Fruit fly (Drosophila melanogaster) whole organism, embryonic: ENCODE results near the gene Spn38F.

Experiments
- Asciz ChIP-seq: fragments of 200-800 bp; sonication (Bioruptor generic); optimal IDR thresholded peaks from 2 replicates; lab custom pipeline; 2017; ENCODE audit warnings: missing biosample characterization, mild to moderate bottlenecking, missing genetic modification characterization, missing genetic modification reagents
- Bteb2 ChIP-seq: fragments of 200-800 bp; sonication (Bioruptor generic); optimal IDR thresholded peaks from 2 replicates; lab custom pipeline; 2016; ENCODE audit warnings: missing biosample characterization, missing genetic modification characterization
- CG11456 ChIP-seq: fragments of 200-800 bp; sonication (Bioruptor generic); IDR thresholded peaks from 3 replicates; pipeline ENCODE4 v1.3.6; 2022; ENCODE audit warnings: missing biosample characterization, missing genetic modification characterization
- CG12659 ChIP-seq: fragments of 200-800 bp; sonication (Bioruptor generic); optimal IDR thresholded peaks from 3 replicates; lab custom pipeline; 2017; ENCODE audit warnings: mild to moderate bottlenecking, missing biosample characterization, missing genetic modification reagents, missing genetic modification characterization
- CG12942 ChIP-seq: fragments of 200-800 bp; sonication (Bioruptor generic); optimal IDR thresholded peaks from 3 replicates; lab custom pipeline; 2016; ENCODE audit warnings: missing biosample characterization, missing genetic modification characterization
- CG17612 ChIP-seq: fragments of 200-800 bp; sonication (Bioruptor generic); IDR thresholded peaks from 2 replicates; pipeline ENCODE4 v1.3.6; 2022; ENCODE audit warnings: missing biosample characterization, missing genetic modification characterization
- CG17829 ChIP-seq: fragments of 200-800 bp; optimal IDR thresholded peaks from 2 replicates; lab custom pipeline; 2019; ENCODE audit warnings: missing biosample characterization, mild to moderate bottlenecking, missing genetic modification characterization, moderate library complexity
- CG2202 ChIP-seq: fragments of 200-800 bp; sonication (Bioruptor generic); optimal IDR thresholded peaks from 2 replicates; lab custom pipeline; 2018; ENCODE audit warnings: missing biosample characterization, mild to moderate bottlenecking, missing genetic modification characterization
- CG2712 ChIP-seq: fragments of 200-800 bp; optimal IDR thresholded peaks from 3 replicates; lab custom pipeline; 2019; ENCODE audit warnings: missing biosample characterization, mild to moderate bottlenecking, missing genetic modification characterization, moderate library complexity
- CG30020 ChIP-seq: fragments of 200-800 bp; optimal IDR thresholded peaks from 2 replicates; lab custom pipeline; 2019; ENCODE audit warnings: missing biosample characterization, mild to moderate bottlenecking, missing genetic modification characterization, moderate library complexity
- CG32532 ChIP-seq: fragments of 200-800 bp; sonication (Bioruptor generic); IDR thresholded peaks from 2 replicates; pipeline ENCODE4 v1.3.6; 2022; ENCODE audit warnings: missing biosample characterization, missing genetic modification characterization
- CG3726 ChIP-seq: fragments of 200-800 bp; sonication (Bioruptor generic); IDR thresholded peaks from 3 replicates; pipeline ENCODE4, ENCODE4 v1.3.6; 2022; ENCODE audit warnings: missing biosample characterization, missing genetic modification characterization
- CG3838 ChIP-seq: fragments of 200-800 bp; sonication (Bioruptor generic); optimal IDR thresholded peaks from 3 replicates; lab custom pipeline; 2016; ENCODE audit warnings: missing biosample characterization, missing genetic modification characterization
- CG43689 ChIP-seq: fragments of 200-800 bp; sonication (Bioruptor generic); IDR thresholded peaks from 2 replicates; pipeline ENCODE4 v1.3.6; 2022; ENCODE audit warnings: missing biosample characterization, missing genetic modification characterization
- CG4404 ChIP-seq: fragments of 200-800 bp; sonication (Bioruptor generic); IDR thresholded peaks from 2 replicates; pipeline ENCODE4 v1.3.6; 2022; ENCODE audit warnings: missing biosample characterization, missing genetic modification characterization
- CG5180 ChIP-seq: fragments of 200-800 bp; sonication (Bioruptor generic); optimal IDR thresholded peaks from 3 replicates; lab custom pipeline; 2017; ENCODE audit warnings: missing biosample characterization, missing genetic modification characterization, mild to moderate bottlenecking, moderate library complexity, missing genetic modification reagents
- CG6272 ChIP-seq: fragments of 200-800 bp; sonication (Bioruptor generic); IDR thresholded peaks from 2 replicates; pipeline ENCODE4 v1.3.6; 2022; ENCODE audit warnings: missing biosample characterization, missing genetic modification characterization
- CG6813 ChIP-seq: fragments of 200-800 bp; sonication (Bioruptor generic); optimal IDR thresholded peaks from 2 replicates; lab custom pipeline; 2017; ENCODE audit warnings: missing biosample characterization, missing genetic modification characterization, mild to moderate bottlenecking, moderate library complexity, missing genetic modification reagents
- CG7839 ChIP-seq: fragments of 200-800 bp; sonication (Bioruptor generic); optimal IDR thresholded peaks from 3 replicates; lab custom pipeline; 2018; ENCODE audit warnings: missing biosample characterization, mild to moderate bottlenecking, missing genetic modification characterization, moderate library complexity
- CG8290 ChIP-seq, 3 experiments: fragments of 200-800 bp; sonication (Bioruptor generic); optimal IDR thresholded peaks; 2 replicates each; lab custom pipeline; 2016 to 2019; ENCODE audit warnings: missing biosample characterization in 3 of 3, missing genetic modification characterization in 3 of 3, mild to moderate bottlenecking in 2 of 3, moderate library complexity in 1 of 3
- E2f1 ChIP-seq: fragments of 200-800 bp; sonication (Bioruptor generic); IDR thresholded peaks from 2 replicates; pipeline ENCODE4 v1.3.6; 2022; ENCODE audit warnings: missing biosample characterization, missing genetic modification characterization
- H2.0 ChIP-seq: fragments of 200-800 bp; sonication (Bioruptor generic); IDR thresholded peaks from 2 replicates; pipeline ENCODE4 v1.3.6; 2022; ENCODE audit warnings: missing biosample characterization, missing genetic modification characterization
- Med ChIP-seq: fragments of 200-800 bp; sonication (Bioruptor generic); peaks from one replicate; lab custom pipeline; 2016; ENCODE audit warnings: missing biosample characterization, missing genetic modification characterization, mild to moderate bottlenecking, inconsistent platforms, moderate library complexity
- Ptx1 ChIP-seq: fragments of 200-800 bp; sonication (Bioruptor generic); IDR thresholded peaks from 2 replicates; pipeline ENCODE4 v1.3.6; 2022; ENCODE audit warnings: missing biosample characterization, missing genetic modification characterization
- Trl ChIP-seq, 3 experiments: fragments of >200 bp in 2 of 3; fragments of 200-800 bp in 1 of 3; sonication (Bioruptor generic) in 1 of 3; optimal IDR thresholded peaks; 2 replicates in 1 of 3; 3 replicates in 2 of 3; lab custom pipeline; 2016 to 2017; ENCODE audit warnings: missing biosample characterization in 1 of 3, missing genetic modification characterization in 1 of 3
- Usf ChIP-seq: fragments of 200-800 bp; sonication (Bioruptor generic); optimal IDR thresholded peaks from 2 replicates; lab custom pipeline; 2017; ENCODE audit warnings: missing genotype, missing biosample characterization, missing genetic modification characterization
- ac ChIP-seq: fragments of 200-800 bp; sonication (Bioruptor generic); optimal IDR thresholded peaks from 3 replicates; lab custom pipeline; 2017; ENCODE audit warnings: missing biosample characterization, mild to moderate bottlenecking, missing genetic modification characterization
- ash1 ChIP-seq: fragments of 200-800 bp; sonication (Bioruptor generic); optimal IDR thresholded peaks from 2 replicates; lab custom pipeline; 2018; ENCODE audit warnings: missing biosample characterization, mild to moderate bottlenecking, missing genetic modification characterization
- bcd ChIP-seq: fragments of 200-800 bp; sonication (Bioruptor generic); optimal IDR thresholded peaks from 2 replicates; lab custom pipeline; 2017; ENCODE audit warnings: missing biosample characterization, mild to moderate bottlenecking, missing genetic modification characterization
- btn ChIP-seq: fragments of 200-800 bp; sonication (Bioruptor generic); optimal IDR thresholded peaks from 2 replicates; lab custom pipeline; 2016; ENCODE audit warnings: missing biosample characterization, missing genetic modification characterization
- cato ChIP-seq: fragments of 200-800 bp; sonication (Bioruptor generic); optimal IDR thresholded peaks from 2 replicates; lab custom pipeline; 2016; ENCODE audit warnings: missing biosample characterization, missing genetic modification characterization, borderline replicate concordance
- crp ChIP-seq, 2 experiments: fragments of 200-800 bp; sonication (Bioruptor generic); optimal IDR thresholded peaks; 2 replicates in 1 of 2; 3 replicates in 1 of 2; lab custom pipeline; 2017; ENCODE audit warnings: missing biosample characterization in 2 of 2, missing genetic modification characterization in 2 of 2, mild to moderate bottlenecking in 1 of 2, moderate library complexity in 1 of 2
- da ChIP-seq: fragments of 200-800 bp; sonication (Bioruptor generic); optimal IDR thresholded peaks from 2 replicates; lab custom pipeline; 2016; ENCODE audit warnings: missing biosample characterization, missing genetic modification characterization
- dan ChIP-seq: fragments of 200-800 bp; sonication (Bioruptor generic); IDR thresholded peaks from 2 replicates; pipeline ENCODE4 v1.3.6; 2022; ENCODE audit warnings: missing biosample characterization, missing genetic modification characterization
- en ChIP-seq: fragments of 200-800 bp; sonication (Bioruptor generic); optimal IDR thresholded peaks from 2 replicates; lab custom pipeline; 2016; ENCODE audit warnings: missing biosample characterization, missing genetic modification characterization
- exex ChIP-seq: fragments of 200-800 bp; sonication (Bioruptor generic); optimal IDR thresholded peaks from 4 replicates; lab custom pipeline; 2018; ENCODE audit warnings: missing biosample characterization, mild to moderate bottlenecking, missing genetic modification characterization, moderate library complexity
- fd102C ChIP-seq: fragments of 200-800 bp; sonication (Bioruptor generic); optimal IDR thresholded peaks from 2 replicates; lab custom pipeline; 2018; ENCODE audit warnings: missing biosample characterization, mild to moderate bottlenecking, missing genetic modification characterization, moderate library complexity
- grau ChIP-seq: fragments of 200-800 bp; optimal IDR thresholded peaks from 3 replicates; lab custom pipeline; 2019; ENCODE audit warnings: missing biosample characterization, mild to moderate bottlenecking, missing genetic modification characterization, moderate library complexity
- her ChIP-seq: fragments of 200-800 bp; sonication (Bioruptor generic); optimal IDR thresholded peaks from 2 replicates; lab custom pipeline; 2016; ENCODE audit warnings: missing biosample characterization, missing genetic modification characterization
- kay ChIP-seq: fragments of 200-800 bp; sonication (Bioruptor generic); optimal IDR thresholded peaks from 2 replicates; lab custom pipeline; 2016; ENCODE audit warnings: missing biosample characterization, missing genetic modification characterization
- lab ChIP-seq: fragments of 200-800 bp; sonication (Bioruptor generic); optimal IDR thresholded peaks from 3 replicates; lab custom pipeline; 2017; ENCODE audit warnings: missing biosample characterization, missing genetic modification characterization, mild to moderate bottlenecking, moderate library complexity, missing genetic modification reagents
- nom ChIP-seq: fragments of 200-800 bp; sonication (Bioruptor generic); optimal IDR thresholded peaks from 2 replicates; lab custom pipeline; 2017; ENCODE audit warnings: missing biosample characterization, missing genetic modification characterization, mild to moderate bottlenecking, moderate library complexity, missing genetic modification reagents
- pita ChIP-seq: fragments of 200-800 bp; sonication (Bioruptor generic); optimal IDR thresholded peaks from 2 replicates; lab custom pipeline; 2017; ENCODE audit warnings: missing biosample characterization, mild to moderate bottlenecking, missing genetic modification characterization
- sc ChIP-seq, 3 experiments: fragments of >200 bp in 2 of 3; fragments of 200-800 bp in 1 of 3; sonication (Bioruptor generic) in 1 of 3; optimal IDR thresholded peaks; 2 replicates in 2 of 3; 3 replicates in 1 of 3; lab custom pipeline; 2017; ENCODE audit warnings: mild to moderate bottlenecking in 1 of 3, missing biosample characterization in 1 of 3, missing genetic modification characterization in 1 of 3, missing genetic modification reagents in 1 of 3
- sqz ChIP-seq: fragments of 200-800 bp; sonication (Bioruptor generic); optimal IDR thresholded peaks from 3 replicates; lab custom pipeline; 2018; ENCODE audit warnings: missing biosample characterization, mild to moderate bottlenecking, missing genetic modification characterization
- trem ChIP-seq: fragments of 200-800 bp; optimal IDR thresholded peaks from 3 replicates; lab custom pipeline; 2019; ENCODE audit warnings: missing biosample characterization, mild to moderate bottlenecking, missing genetic modification characterization, moderate library complexity
- tup ChIP-seq: fragments of 200-800 bp; sonication (Bioruptor generic); optimal IDR thresholded peaks from 2 replicates; lab custom pipeline; 2016; ENCODE audit warnings: missing biosample characterization, mild to moderate bottlenecking, missing genetic modification characterization, moderate library complexity
- usp ChIP-seq: fragments of >200 bp; optimal IDR thresholded peaks from 2 replicates; lab custom pipeline; 2017; ENCODE audit warnings: missing biosample characterization, missing genetic modification characterization

Spn38F gene

DNA sequence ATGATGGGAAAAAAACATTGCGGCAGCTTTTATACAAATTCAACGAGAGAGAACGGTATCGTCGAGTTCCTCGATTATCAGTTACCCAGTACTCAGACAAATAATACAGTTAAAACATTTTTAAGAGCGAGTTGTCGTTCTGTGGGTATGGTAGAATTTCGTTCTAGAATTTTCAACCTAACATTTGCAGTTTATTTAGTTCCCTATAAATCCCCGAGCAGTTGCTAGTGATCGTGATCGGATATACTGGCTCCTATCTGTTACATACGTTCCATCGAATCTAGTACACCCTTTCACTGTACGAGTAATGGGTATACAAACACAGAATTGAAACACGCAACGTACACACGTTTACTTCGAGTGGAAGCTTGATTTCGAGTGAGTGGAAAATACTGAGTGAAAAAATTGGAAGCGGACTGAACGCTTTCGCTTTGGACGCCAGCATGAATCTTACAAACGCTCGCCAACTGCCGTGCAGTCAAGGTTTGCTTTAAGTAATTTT is 27.0 kb upstream of the Spn38F start, which contains the start of gene CG9338 (continued):
- TF ChIP-seq CG17829 = peak; percentile 95
- peak; percentile 95 for TF ChIP-seq sqz (GFP tag; lab: Kevin White, UChicago)
- TF ChIP-seq CG6813 (GFP tag; lab: Kevin White, UChicago) = peak; percentile 92
- no peak for TF ChIP-seq tup
- peak; percentile 71 for TF ChIP-seq en (GFP tag; lab: Kevin White, UChicago)
- TF ChIP-seq sc (optimal IDR thresholded peaks at IDR 0.05; lab: Kevin White, UChicago) = no peak
- TF ChIP-seq sc (GFP tag; optimal IDR thresholded peaks at IDR 0.05; lab: Kevin White, UChicago) = peak; percentile 22
- TF ChIP-seq exex (tag; lab: Kevin White, UChicago) = peak; percentile 76
- peak; percentile 40 for TF ChIP-seq CG8290 (GFP tag; optimal IDR thresholded peaks at IDR 0.05; lab: Kevin White, UChicago)
- peak; percentile 14 to 60 for TF ChIP-seq CG8290 (tag; optimal IDR thresholded peaks at IDR 0.05; lab: Kevin White, UChicago)
- peak; percentile 86 for TF ChIP-seq CG12659 (GFP tag; lab: Kevin White, UChicago)
- TF ChIP-seq CG3726 (GFP tag; lab: Robert Waterston, UW) = peak; percentile 74; the same call in 1 of the 3 replicates
- TF ChIP-seq E2f1 (GFP tag; lab: Robert Waterston, UW) = peak; percentile 91
- TF ChIP-seq CG30020 (tag; lab: Kevin White, UChicago) = peak; percentile 24
- no peak for TF ChIP-seq ac
- TF ChIP-seq nom (GFP tag; lab: Kevin White, UChicago) = no peak
- TF ChIP-seq fd102C (GFP tag; lab: Kevin White, UChicago) = no peak
- TF ChIP-seq grau = peak; percentile 84
- peak; percentile 88 for TF ChIP-seq CG5180 (GFP tag; lab: Kevin White, UChicago)
- peak; percentile 47 for TF ChIP-seq Usf (GFP tag; lab: Kevin White, UChicago)
- TF ChIP-seq crp (GFP tag; optimal IDR thresholded peaks at IDR 0.05; lab: Kevin White, UChicago) = peak in 1 of 2 experiments; percentile 32
- peak; percentile 81 for TF ChIP-seq CG4404
- peak; percentile 92 for TF ChIP-seq trem (tag; lab: Kevin White, UChicago)
- TF ChIP-seq pita (GFP tag; lab: Kevin White, UChicago) = no peak
- peak; percentile 70 for TF ChIP-seq CG2202 (tag; lab: Kevin White, UChicago)
- TF ChIP-seq CG43689 (GFP tag; lab: Robert Waterston, UW) = no peak
- no peak for TF ChIP-seq usp (GFP tag; lab: Kevin White, UChicago)
- TF ChIP-seq Ptx1 (GFP tag; lab: Robert Waterston, UW) = peak; percentile 85
- TF ChIP-seq CG17612 = peak; percentile 90
- TF ChIP-seq cato = peak; percentile 75
- TF ChIP-seq kay (GFP tag; lab: Kevin White, UChicago) = peak; percentile 90
- TF ChIP-seq CG3838 = peak; percentile 62
- TF ChIP-seq CG2712 (tag; lab: Kevin White, UChicago) = peak; percentile 97
- TF ChIP-seq btn (GFP tag; lab: Kevin White, UChicago) = peak; percentile 21
- TF ChIP-seq bcd (GFP tag; lab: Kevin White, UChicago) = peak; percentile 91
- TF ChIP-seq Trl (optimal IDR thresholded peaks at IDR 0.05; lab: Kevin White, UChicago) = peak in 1 of 2 experiments; percentile 4
- TF ChIP-seq Trl (GFP tag; optimal IDR thresholded peaks at IDR 0.05; lab: Kevin White, UChicago) = peak; percentile 91
- peak; percentile 91 for TF ChIP-seq Asciz (GFP tag; lab: Kevin White, UChicago)
- TF ChIP-seq dan (GFP tag; lab: Robert Waterston, UW) = peak; percentile 47; the same call in 1 of the 2 replicates
- TF ChIP-seq Med (GFP tag; lab: Kevin White, UChicago) = peak; percentile 97
- TF ChIP-seq da (GFP tag; lab: Kevin White, UChicago) = peak; percentile 67
- TF ChIP-seq her (GFP tag; lab: Kevin White, UChicago) = peak; percentile 80
- TF ChIP-seq CG12942 = peak; percentile 58
- no peak; the same call in 1 of the 3 replicates for TF ChIP-seq CG11456 (GFP tag; lab: Robert Waterston, UW)
- TF ChIP-seq ash1 (GFP tag; lab: Kevin White, UChicago) = peak; percentile 46
- TF ChIP-seq CG7839 (tag; lab: Kevin White, UChicago) = peak; percentile 85
- TF ChIP-seq H2.0 (GFP tag; lab: Robert Waterston, UW) = peak; percentile 55
- TF ChIP-seq CG6272 = peak; percentile 83
- TF ChIP-seq CG32532 (GFP tag; lab: Robert Waterston, UW) = peak; percentile 95
- TF ChIP-seq Bteb2 (GFP tag; lab: Kevin White, UChicago) = peak; percentile 87
- TF ChIP-seq lab (GFP tag; lab: Kevin White, UChicago) = peak; percentile 96
